Worm (Caenorhabditis elegans): Measurements from ENCODE around the gene srh-173.

srh-173 gene

ce11 chrV:20011654-20012053, 38.6 kb downstream of the srh-173 start, which contains the start of gene Y60A3A.21:
Gene Y60A3A.21 (plus strand): TSS chrV:20011954.
- TF ChIP-seq cog-1 (tag; optimal IDR thresholded peaks at IDR 0.05) (no peak), T22C8.4 (GFP tag; IDR thresholded peaks at IDR 0.05) (no peak), tab-1 (GFP tag; IDR thresholded peaks at IDR 0.05) (no peak), flt-1 (GFP tag; IDR thresholded peaks at IDR 0.05) (no peak), med-1 (GFP tag; optimal IDR thresholded peaks at IDR 0.05; ENCODE audit: insufficient read depth) (no peak), ztf-23 (GFP tag; IDR thresholded peaks at IDR 0.05) (no peak), ref-1 (GFP tag; conservative IDR thresholded peaks at IDR 0.05) (no peak)

- TF ChIP-seq flt-1 (GFP tag; IDR thresholded peaks at IDR 0.05): no peak
- no peak for TF ChIP-seq T22C8.4 (GFP tag; IDR thresholded peaks at IDR 0.05)
- TF ChIP-seq med-1 (GFP tag; optimal IDR thresholded peaks at IDR 0.05; ENCODE audit: insufficient read depth): no peak
- no peak for TF ChIP-seq ztf-23 (GFP tag; IDR thresholded peaks at IDR 0.05)
- TF ChIP-seq cog-1 (tag; optimal IDR thresholded peaks at IDR 0.05): no peak
- TF ChIP-seq ref-1 (GFP tag; conservative IDR thresholded peaks at IDR 0.05): no peak
- no peak for TF ChIP-seq ztf-29 (GFP tag; IDR thresholded peaks at IDR 0.05)
- TF ChIP-seq klf-2 (GFP tag; conservative IDR thresholded peaks at IDR 0.05): no peak
- TF ChIP-seq tab-1 (GFP tag; IDR thresholded peaks at IDR 0.05): no peak
Measured at ce11 chrV:20021347-20021746, 48.3 kb downstream of the srh-173 start.

DNA sequence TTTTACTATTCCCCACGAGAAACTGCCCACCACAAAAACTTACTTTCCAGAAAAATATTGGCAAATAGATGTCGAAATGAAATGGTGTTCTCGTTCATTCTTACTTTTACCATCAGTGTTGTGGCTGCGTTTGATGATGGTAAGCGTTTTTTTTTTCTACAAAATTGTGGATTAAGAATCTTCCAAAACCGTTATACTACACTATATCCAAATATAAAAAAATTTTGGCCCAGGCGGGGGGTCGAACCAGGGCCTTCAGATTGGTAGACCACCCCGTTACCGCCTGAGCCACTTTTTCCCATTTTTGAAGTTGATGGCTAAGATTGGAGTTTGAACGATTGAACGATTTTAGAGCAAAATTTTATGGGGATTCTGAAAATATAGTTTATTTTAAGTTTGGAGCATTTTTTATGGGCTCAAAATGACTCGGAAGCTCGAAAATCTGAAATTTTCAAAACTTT, 49.9 kb downstream of the srh-173 start, which contains the start of gene lgc-55:
Gene lgc-55, plus strand, starts transcription at position 51 of the 461 bp plus-strand sequence.
- TF ChIP-seq T22C8.4 (GFP tag; IDR thresholded peaks at IDR 0.05) (no peak), klf-2 (GFP tag; conservative IDR thresholded peaks at IDR 0.05) (no peak), tab-1 (GFP tag; IDR thresholded peaks at IDR 0.05) (no peak), ztf-29 (GFP tag; IDR thresholded peaks at IDR 0.05) (no peak), cog-1 (tag; optimal IDR thresholded peaks at IDR 0.05) (no peak)

All from whole organism, midembryonic.